Fruit fly (Drosophila melanogaster) Kc167 (cell line): Measurements from ENCODE around the gene fkh.

ENCODE experiments used
- Myc ChIP-seq: fragments of >200 bp; optimal IDR thresholded peaks from 2 replicates; lab custom pipeline; 2017; ENCODE audit warnings: missing external identifiers
- h ChIP-seq: fragments of >200 bp; optimal IDR thresholded peaks from 3 replicates; lab custom pipeline; 2018; ENCODE audit warnings: missing external identifiers
- psq ChIP-seq: fragments of >200 bp; optimal IDR thresholded peaks from 2 replicates; lab custom pipeline; 2017; ENCODE audit warnings: missing external identifiers

dm6 chr3R:28595855-28596254, 10.8 kb upstream of the fkh start:
- TF ChIP-seq h (lab: Kevin White, UChicago) (no peak), Myc (lab: Kevin White, UChicago) (no peak), psq (lab: Kevin White, UChicago) (no peak)
